Worm (Caenorhabditis elegans) whole organism, L3 larva: ENCODE results near the gene T13C5.6.

Source experiments
- egl-5 ChIP-seq: fragments of 150-350 bp; optimal IDR thresholded peaks from 2 replicates; lab custom pipeline; 2017; ENCODE audit warnings: missing biosample characterization, missing genetic modification reagents, missing genetic modification characterization, inconsistent platforms
- elt-2 ChIP-seq: sonication (generic microtip); optimal IDR thresholded peaks from 2 replicates; lab custom pipeline; 2016; ENCODE audit warnings: missing genetic modification reagents, mild to moderate bottlenecking, missing genetic modification characterization, missing compliant biosample characterization
- mdl-1 ChIP-seq: fragments of 150-350 bp; optimal IDR thresholded peaks from 2 replicates; lab custom pipeline; 2014; ENCODE audit warnings: missing biosample characterization, missing genetic modification characterization
- nhr-237 ChIP-seq: fragments of 150-350 bp; optimal IDR thresholded peaks from 2 replicates; lab custom pipeline; 2014; ENCODE audit warnings: missing biosample characterization, missing genetic modification characterization
- nhr-25 ChIP-seq: sonication (generic microtip); optimal IDR thresholded peaks from 2 replicates; lab custom pipeline; 2017; ENCODE audit warnings: missing biosample characterization, missing genetic modification characterization
- zag-1 ChIP-seq: fragments of 150-350 bp; optimal IDR thresholded peaks from 2 replicates; lab custom pipeline; 2014; ENCODE audit warnings: missing biosample characterization, missing genetic modification characterization

ce11 chrX:6169252-6169651, 38.2 kb downstream of the T13C5.6 start, which contains the start of gene T25B2.2:
- TF ChIP-seq elt-2 = peak; percentile 86
- TF ChIP-seq nhr-237 (tag; lab: Kevin White, UChicago) = no peak
- TF ChIP-seq mdl-1 (tag; lab: Kevin White, UChicago) = no peak
- TF ChIP-seq nhr-25 (tag; lab: Kevin White, UChicago) = no peak
- no peak for TF ChIP-seq zag-1
- TF ChIP-seq egl-5 (tag; lab: Kevin White, UChicago) = no peak
